Worm (Caenorhabditis elegans): ENCODE data around the gene nhr-106.

The nhr-106 gene

DNA sequence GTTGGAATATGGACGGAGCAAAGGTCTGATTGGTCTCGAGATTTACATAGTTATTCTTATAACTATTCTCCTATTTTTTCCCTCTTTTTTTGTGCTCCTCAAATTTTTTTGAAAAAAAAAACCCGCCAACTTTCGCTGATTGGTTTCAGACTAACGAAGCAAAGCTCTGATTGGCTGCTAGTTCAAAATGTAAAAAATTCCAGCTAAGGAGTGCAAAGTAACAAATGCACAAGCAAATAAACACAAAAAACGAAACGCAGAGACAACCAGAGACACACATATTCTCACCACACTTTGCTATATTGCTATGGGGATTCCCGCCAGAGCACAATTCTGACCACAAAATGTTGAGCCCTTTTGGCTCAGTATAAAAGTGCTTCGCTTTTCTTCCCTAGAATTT is 8.0 kb downstream of the nhr-106 start, which contains the start of gene T01G6.1:
Gene T01G6.1, plus strand, starts transcription at position 301 of the 400 bp plus-strand sequence.
- no peak for TF ChIP-seq C04F5.9 (tag; optimal IDR thresholded peaks at IDR 0.05)
- no peak for TF ChIP-seq egl-27 (tag; optimal IDR thresholded peaks at IDR 0.05)
- no peak for TF ChIP-seq nhr-90 (tag; optimal IDR thresholded peaks at IDR 0.05; ENCODE audit: poor library complexity)
- no peak for TF ChIP-seq xbp-1 (tag; optimal IDR thresholded peaks at IDR 0.05)
- TF ChIP-seq sox-4 (tag; optimal IDR thresholded peaks at IDR 0.05), result no peak
- TF ChIP-seq sptf-1 (tag; optimal IDR thresholded peaks at IDR 0.05), result no peak
- no peak for TF ChIP-seq blmp-1 (tag; optimal IDR thresholded peaks at IDR 0.05)
- no peak for TF ChIP-seq C16A3.4 (tag; optimal IDR thresholded peaks at IDR 0.05)
- TF ChIP-seq ceh-90 (tag; optimal IDR thresholded peaks at IDR 0.05), result no peak
- TF ChIP-seq aly-2 (tag; optimal IDR thresholded peaks at IDR 0.05), result no peak
- TF ChIP-seq nhr-76 (tag; optimal IDR thresholded peaks at IDR 0.05), result no peak
- no peak for TF ChIP-seq efl-3 (GFP tag; optimal IDR thresholded peaks at IDR 0.05)
- no peak for TF ChIP-seq nhr-237 (tag; optimal IDR thresholded peaks at IDR 0.05)
- no peak for TF ChIP-seq fos-1 (tag; optimal IDR thresholded peaks at IDR 0.05)
- TF ChIP-seq lin-35 (GFP tag; optimal IDR thresholded peaks at IDR 0.05), result no peak
- TF ChIP-seq hpl-2 (GFP tag; optimal IDR thresholded peaks at IDR 0.05), result no peak

DNA sequence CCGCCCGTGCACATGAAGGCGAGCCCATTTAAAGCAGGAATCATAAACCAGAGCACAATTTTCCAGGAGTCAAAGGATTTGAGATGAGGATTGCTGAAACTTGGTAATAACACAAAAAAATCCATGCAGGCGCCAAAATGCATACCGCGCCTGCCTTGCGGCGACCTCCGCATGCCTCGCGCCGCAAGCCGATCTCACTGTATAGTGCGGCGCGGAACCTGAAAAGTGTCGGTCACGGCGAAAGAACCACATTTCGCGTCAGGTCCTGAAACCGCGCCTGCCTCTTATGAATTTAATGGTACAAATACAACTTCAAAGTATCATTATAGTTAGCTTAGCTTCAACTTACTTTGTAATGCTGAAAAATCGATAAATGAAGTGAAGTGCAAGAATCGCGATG is 11.1 kb downstream of the nhr-106 start:
- no peak for TF ChIP-seq isw-1 (GFP tag; IDR thresholded peaks at IDR 0.05)
- no peak for TF ChIP-seq hpl-2 (GFP tag; optimal IDR thresholded peaks at IDR 0.05)
- no peak for TF ChIP-seq fkh-8 (tag; optimal IDR thresholded peaks at IDR 0.05)
- no peak for TF ChIP-seq lin-14 (GFP tag; optimal IDR thresholded peaks at IDR 0.05)
- no peak for TF ChIP-seq nhr-85 (tag)
- TF ChIP-seq nhr-19 (GFP tag; conservative IDR thresholded peaks at IDR 0.05), result no peak
- TF ChIP-seq unc-130 (tag; optimal IDR thresholded peaks at IDR 0.05), result no peak
- TF ChIP-seq zip-4 (GFP tag; optimal IDR thresholded peaks at IDR 0.05), result no peak
- TF ChIP-seq nhr-77 (tag; optimal IDR thresholded peaks at IDR 0.05), result no peak
- TF ChIP-seq nhr-11 (tag; optimal IDR thresholded peaks at IDR 0.05), result no peak
- TF ChIP-seq dpl-1 (GFP tag; optimal IDR thresholded peaks at IDR 0.05), result no peak
- no peak for TF ChIP-seq C04F5.9 (tag; optimal IDR thresholded peaks at IDR 0.05)

DNA sequence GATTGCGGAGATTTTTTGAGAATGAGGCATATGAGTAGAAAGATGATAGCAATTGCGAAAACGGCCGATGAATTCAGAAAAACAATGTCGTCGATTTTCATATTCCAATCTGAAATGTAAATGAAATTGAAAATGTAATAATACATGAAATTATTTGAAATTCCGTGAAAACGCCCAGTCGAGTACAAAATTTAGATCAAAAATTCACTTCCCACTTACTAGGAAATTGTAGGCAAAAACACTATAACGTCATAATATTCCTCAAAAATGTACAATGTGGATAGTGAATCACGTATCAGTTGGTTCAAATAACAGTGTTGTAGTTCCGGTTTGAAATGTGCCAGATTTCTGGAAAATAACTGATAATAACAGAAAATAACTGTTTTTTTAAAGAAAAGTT is 11.8 kb downstream of the nhr-106 start, which contains the start of gene str-256:
Gene str-256, minus strand, starts transcription at position 101 of the 400 bp plus-strand sequence.
- TF ChIP-seq rnt-1 (tag; optimal IDR thresholded peaks at IDR 0.05) (no peak), ets-5 (GFP tag; IDR thresholded peaks at IDR 0.05) (no peak), mdl-1 (tag; optimal IDR thresholded peaks at IDR 0.05) (no peak), lir-3 (tag; optimal IDR thresholded peaks at IDR 0.05; ENCODE audit: poor library complexity) (no peak), lin-35 (GFP tag; optimal IDR thresholded peaks at IDR 0.05) (no peak), nhr-85 (tag) (no peak), swsn-7 (tag; optimal IDR thresholded peaks at IDR 0.05) (no peak), ztf-11 (tag; optimal IDR thresholded peaks at IDR 0.05) (no peak), ces-1 (GFP tag; optimal IDR thresholded peaks at IDR 0.05) (no peak), nhr-47 (tag; optimal IDR thresholded peaks at IDR 0.05) (no peak), nhr-28 (tag; optimal IDR thresholded peaks at IDR 0.05) (no peak), tbx-2 (tag; optimal IDR thresholded peaks at IDR 0.05) (no peak), nhr-84 (tag; optimal IDR thresholded peaks at IDR 0.05) (no peak), zip-4 (GFP tag; optimal IDR thresholded peaks at IDR 0.05) (no peak), nhr-19 (GFP tag; conservative IDR thresholded peaks at IDR 0.05) (no peak), nhr-11 (tag; optimal IDR thresholded peaks at IDR 0.05) (no peak), hpl-2 (GFP tag; optimal IDR thresholded peaks at IDR 0.05) (no peak), dpl-1 (GFP tag; optimal IDR thresholded peaks at IDR 0.05) (no peak), aly-2 (tag; optimal IDR thresholded peaks at IDR 0.05) (no peak)

DNA sequence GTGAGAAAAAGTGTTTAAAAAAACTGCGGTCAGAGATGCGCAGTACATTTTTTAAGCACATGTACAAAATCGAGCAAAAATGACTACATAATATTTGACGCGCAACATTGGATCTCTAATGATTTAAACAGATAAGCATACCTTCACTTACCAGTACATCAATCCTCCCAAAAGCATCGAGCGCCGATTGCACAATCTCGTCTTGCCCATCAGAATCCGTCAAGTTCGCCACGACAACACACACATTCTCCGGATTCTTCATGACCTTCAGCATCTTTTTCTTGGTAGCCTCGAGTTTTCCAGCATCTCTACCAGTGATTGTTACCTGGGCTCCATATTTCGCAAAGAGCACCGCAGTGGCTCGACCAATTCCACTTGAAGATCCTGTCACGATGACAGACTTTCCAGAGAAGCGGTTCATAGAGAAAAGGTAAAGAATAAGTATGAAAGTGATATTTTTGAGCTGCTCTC is 13.4 kb downstream of the nhr-106 start, which contains the start of gene T01G6.10:
Gene T01G6.10, minus strand, starts transcription at position 421 of the 471 bp plus-strand sequence.
- no peak for TF ChIP-seq ceh-8 (GFP tag; optimal IDR thresholded peaks at IDR 0.05)
- TF ChIP-seq egl-13 (tag; optimal IDR thresholded peaks at IDR 0.05), result no peak
- TF ChIP-seq mdl-1 (tag; optimal IDR thresholded peaks at IDR 0.05), result no peak
- no peak for TF ChIP-seq efl-1 (optimal IDR thresholded peaks at IDR 0.05)
- no peak for TF ChIP-seq efl-1 (GFP tag; optimal IDR thresholded peaks at IDR 0.05 in 1 of 2)
- TF ChIP-seq C34B4.2 (tag; optimal IDR thresholded peaks at IDR 0.05), result no peak
- no peak for TF ChIP-seq nhr-47 (tag; optimal IDR thresholded peaks at IDR 0.05)
- TF ChIP-seq fos-1 (tag; optimal IDR thresholded peaks at IDR 0.05), result no peak
- TF ChIP-seq unc-62 (GFP tag; optimal IDR thresholded peaks at IDR 0.05), result no peak
- TF ChIP-seq ztf-4 (tag; optimal IDR thresholded peaks at IDR 0.05), result no peak
- no peak for TF ChIP-seq dsc-1 (tag; optimal IDR thresholded peaks at IDR 0.05)
- TF ChIP-seq swsn-7 (tag; optimal IDR thresholded peaks at IDR 0.05), result no peak
- TF ChIP-seq lin-15B (tag; optimal IDR thresholded peaks at IDR 0.05), result no peak
- no peak for TF ChIP-seq blmp-1 (tag; optimal IDR thresholded peaks at IDR 0.05)
- TF ChIP-seq nhr-20 (tag; optimal IDR thresholded peaks at IDR 0.05), result no peak
- no peak for TF ChIP-seq nhr-77 (tag; optimal IDR thresholded peaks at IDR 0.05)
- no peak for TF ChIP-seq nhr-71 (tag; optimal IDR thresholded peaks at IDR 0.05)
- no peak for TF ChIP-seq unc-98 (GFP tag; IDR thresholded peaks at IDR 0.05)

Measured in whole organism, L1 larva.